Worm (Caenorhabditis elegans) whole organism, L1 larva: ENCODE data around the gene Y40B10A.9.

Experiments used
- aly-2 ChIP-seq: fragments of 150-350 bp; optimal IDR thresholded peaks from 2 replicates; lab custom pipeline; 2014; ENCODE audit warnings: missing biosample characterization, missing genetic modification characterization
- elt-2 ChIP-seq: sonication (generic microtip); optimal IDR thresholded peaks from 2 replicates; lab custom pipeline; 2016; ENCODE audit warnings: missing genetic modification characterization, mild to moderate bottlenecking, inconsistent platforms, missing compliant biosample characterization, missing genetic modification reagents
- fkh-10 ChIP-seq: sonication (generic microtip); optimal IDR thresholded peaks from 2 replicates; lab custom pipeline; 2017; ENCODE audit warnings: missing biosample characterization, missing genetic modification reagents, missing genetic modification characterization
- mef-2 ChIP-seq: fragments of 150-350 bp; optimal IDR thresholded peaks from 2 replicates; lab custom pipeline; 2014; ENCODE audit warnings: missing biosample characterization, missing genetic modification characterization
- nhr-84 ChIP-seq: sonication (generic microtip); optimal IDR thresholded peaks from 2 replicates; lab custom pipeline; 2017; ENCODE audit warnings: missing biosample characterization, missing genetic modification characterization
- zag-1 ChIP-seq: fragments of 150-350 bp; optimal IDR thresholded peaks from 2 replicates; lab custom pipeline; 2014; ENCODE audit warnings: missing biosample characterization, missing genetic modification characterization

ce11 chrV:2035545-2035944, 37.2 kb downstream of the Y40B10A.9 start, which contains the start of gene srab-23:
- TF ChIP-seq aly-2 (tag; lab: Kevin White, UChicago) (no peak), elt-2 (tag; lab: Kevin White, UChicago) (no peak), fkh-10 (GFP tag; lab: Kevin White, UChicago) (no peak), nhr-84 (tag; lab: Kevin White, UChicago) (no peak), zag-1 (tag; lab: Kevin White, UChicago) (no peak), mef-2 (no peak)
